Worm (Caenorhabditis elegans) whole organism, late embryonic: ENCODE data around the gene C05C8.5.

Source experiments
- C08G9.2 ChIP-seq: sonication (generic microtip); optimal IDR thresholded peaks from 2 replicates; lab custom pipeline; 2016; ENCODE audit warnings: mild to moderate bottlenecking, missing genetic modification characterization, moderate library complexity, missing compliant biosample characterization
- C38D4.7 ChIP-seq: fragments of 200-800 bp; sonication (Bioruptor generic); optimal IDR thresholded peaks from 2 replicates; lab custom pipeline; 2018; ENCODE audit warnings: mild to moderate bottlenecking, missing genetic modification characterization, moderate library complexity, missing compliant biosample characterization
- F13H6.1 ChIP-seq: sonication (generic microtip); optimal IDR thresholded peaks from 2 replicates; lab custom pipeline; 2016; ENCODE audit warnings: missing genetic modification characterization, missing compliant biosample characterization
- K02D7.2 ChIP-seq: sonication (generic microtip); optimal IDR thresholded peaks from 2 replicates; lab custom pipeline; 2017; ENCODE audit warnings: mild to moderate bottlenecking, missing genetic modification characterization, missing compliant biosample characterization
- K09A11.1 ChIP-seq: sonication (generic microtip); optimal IDR thresholded peaks from 2 replicates; lab custom pipeline; 2017; ENCODE audit warnings: antibody characterized with exemption, mild to moderate bottlenecking, missing genetic modification characterization, missing compliant biosample characterization; ENCODE audit not compliant: insufficient read depth
- T23F11.4 ChIP-seq: fragments of 200-800 bp; sonication (Bioruptor generic); optimal IDR thresholded peaks from 2 replicates; lab custom pipeline; 2018; ENCODE audit warnings: mild to moderate bottlenecking, missing genetic modification characterization, missing compliant biosample characterization
- ahr-1 ChIP-seq: sonication (generic microtip); optimal IDR thresholded peaks from 2 replicates; lab custom pipeline; 2016; ENCODE audit warnings: missing genetic modification characterization, missing compliant biosample characterization
- ama-1 ChIP-seq: fragments of 150-350 bp; optimal IDR thresholded peaks from 2 replicates; lab custom pipeline; 2014
- ceh-14 ChIP-seq: sonication (generic microtip); optimal IDR thresholded peaks from 2 replicates; lab custom pipeline; 2016; ENCODE audit warnings: missing genotype, missing genetic modification characterization, missing compliant biosample characterization
- ceh-19 ChIP-seq: fragments of 200-800 bp; sonication (Bioruptor generic); optimal IDR thresholded peaks from 2 replicates; lab custom pipeline; 2018; ENCODE audit warnings: mild to moderate bottlenecking, missing genetic modification characterization, missing compliant biosample characterization
- ceh-2 ChIP-seq: sonication (generic microtip); optimal IDR thresholded peaks from 2 replicates; lab custom pipeline; 2016; ENCODE audit warnings: missing genotype, missing genetic modification characterization, missing compliant biosample characterization
- ceh-24 ChIP-seq: sonication (generic microtip); optimal IDR thresholded peaks from 2 replicates; lab custom pipeline; 2016; ENCODE audit warnings: mild to moderate bottlenecking, missing genetic modification characterization, missing compliant biosample characterization
- ceh-34 ChIP-seq: sonication (generic microtip); optimal IDR thresholded peaks from 2 replicates; lab custom pipeline; 2016; ENCODE audit warnings: mild to moderate bottlenecking, missing genetic modification characterization, missing compliant biosample characterization
- ceh-48 ChIP-seq: sonication (generic microtip); optimal IDR thresholded peaks from 2 replicates; lab custom pipeline; 2016; ENCODE audit warnings: missing genetic modification characterization, inconsistent platforms, missing compliant biosample characterization
- ceh-6 ChIP-seq: fragments of 200-800 bp; sonication (Bioruptor generic); optimal IDR thresholded peaks from 2 replicates; lab custom pipeline; 2018; ENCODE audit warnings: mild to moderate bottlenecking, missing genetic modification characterization, missing compliant biosample characterization
- ceh-9 ChIP-seq: sonication (generic microtip); optimal IDR thresholded peaks from 2 replicates; lab custom pipeline; 2016; ENCODE audit warnings: mild to moderate bottlenecking, missing genetic modification characterization, inconsistent platforms, missing compliant biosample characterization
- che-1 ChIP-seq: sonication (generic microtip); optimal IDR thresholded peaks from 2 replicates; lab custom pipeline; 2016; ENCODE audit warnings: mild to moderate bottlenecking, missing genetic modification characterization, missing compliant biosample characterization
- dmd-4 ChIP-seq: sonication (generic microtip); optimal IDR thresholded peaks from 2 replicates; lab custom pipeline; 2016; ENCODE audit warnings: borderline replicate concordance, missing genetic modification characterization, missing compliant biosample characterization
- elt-2 ChIP-seq: sonication (generic microtip); optimal IDR thresholded peaks from 2 replicates; lab custom pipeline; 2016; ENCODE audit warnings: missing genetic modification reagents, missing genetic modification characterization, missing compliant biosample characterization
- elt-4 ChIP-seq: sonication (generic microtip); optimal IDR thresholded peaks from 2 replicates; lab custom pipeline; 2016; ENCODE audit warnings: missing genetic modification characterization, missing compliant biosample characterization
- ets-4 ChIP-seq: sonication (generic microtip); optimal IDR thresholded peaks from 2 replicates; lab custom pipeline; 2016; ENCODE audit warnings: missing genetic modification characterization, missing compliant biosample characterization
- eyg-1 ChIP-seq: sonication (generic microtip); optimal IDR thresholded peaks from 2 replicates; lab custom pipeline; 2016; ENCODE audit warnings: missing genotype, missing genetic modification characterization, missing compliant biosample characterization
- fax-1 ChIP-seq: sonication (generic microtip); optimal IDR thresholded peaks from 2 replicates; lab custom pipeline; 2016; ENCODE audit warnings: missing genotype, missing genetic modification characterization, missing compliant biosample characterization
- fkh-10 ChIP-seq: fragments of 150-350 bp; optimal IDR thresholded peaks from 2 replicates; lab custom pipeline; 2014; ENCODE audit warnings: missing biosample characterization, missing genetic modification reagents, missing genetic modification characterization
- fkh-6 ChIP-seq: sonication (generic microtip); optimal IDR thresholded peaks from 2 replicates; lab custom pipeline; 2016; ENCODE audit warnings: missing genetic modification characterization, missing compliant biosample characterization
- gmeb-2 ChIP-seq: sonication (generic microtip); optimal IDR thresholded peaks from 2 replicates; lab custom pipeline; 2016; ENCODE audit warnings: missing genetic modification characterization, inconsistent platforms, missing compliant biosample characterization
- hlh-15 ChIP-seq: sonication (generic microtip); optimal IDR thresholded peaks from 2 replicates; lab custom pipeline; 2016; ENCODE audit warnings: missing genetic modification characterization, missing compliant biosample characterization
- hlh-30 ChIP-seq: sonication (generic microtip); optimal IDR thresholded peaks from 2 replicates; lab custom pipeline; 2017; ENCODE audit warnings: antibody characterized with exemption, missing genetic modification characterization, missing compliant biosample characterization; ENCODE audit not compliant: insufficient read depth
- hlh-6 ChIP-seq: sonication (generic microtip); optimal IDR thresholded peaks from 2 replicates; lab custom pipeline; 2016; ENCODE audit warnings: missing genotype, missing genetic modification characterization, missing compliant biosample characterization
- hlh-8 ChIP-seq: sonication (generic microtip); optimal IDR thresholded peaks from 2 replicates; lab custom pipeline; 2016; ENCODE audit warnings: missing genotype, missing genetic modification characterization, missing compliant biosample characterization
- lim-6 ChIP-seq: sonication (generic microtip); optimal IDR thresholded peaks from 2 replicates; lab custom pipeline; 2016; ENCODE audit warnings: missing genetic modification characterization, missing compliant biosample characterization
- madf-2 ChIP-seq: sonication (generic microtip); optimal IDR thresholded peaks from 2 replicates; lab custom pipeline; 2017; ENCODE audit warnings: missing genetic modification characterization, missing compliant biosample characterization
- mec-3 ChIP-seq: sonication (generic microtip); optimal IDR thresholded peaks from 2 replicates; lab custom pipeline; 2016; ENCODE audit warnings: borderline replicate concordance, missing genetic modification characterization, missing compliant biosample characterization
- nfya-1 ChIP-seq: sonication (generic microtip); optimal IDR thresholded peaks from 2 replicates; lab custom pipeline; 2017; ENCODE audit warnings: missing genetic modification characterization, mild to moderate bottlenecking, missing compliant biosample characterization, antibody characterized with exemption, moderate library complexity
- nhr-232 ChIP-seq: sonication (generic microtip); optimal IDR thresholded peaks from 2 replicates; lab custom pipeline; 2016; ENCODE audit warnings: missing genetic modification characterization, missing compliant biosample characterization
- npax-4 ChIP-seq: sonication (generic microtip); optimal IDR thresholded peaks from 2 replicates; lab custom pipeline; 2016; ENCODE audit warnings: missing genetic modification characterization, missing compliant biosample characterization
- pat-9 ChIP-seq: fragments of 200-800 bp; sonication (Bioruptor generic); optimal IDR thresholded peaks from 2 replicates; lab custom pipeline; 2018; ENCODE audit warnings: mild to moderate bottlenecking, missing genetic modification characterization, moderate library complexity, missing compliant biosample characterization
- pax-1 ChIP-seq: fragments of 150-350 bp; optimal IDR thresholded peaks from 2 replicates; lab custom pipeline; 2014; ENCODE audit warnings: missing biosample characterization, missing genetic modification characterization
- pha-4 ChIP-seq: fragments of 150-350 bp; optimal IDR thresholded peaks from 2 replicates; lab custom pipeline; 2018; ENCODE audit warnings: missing biosample characterization, missing genetic modification reagents, missing genetic modification characterization
- pqm-1 ChIP-seq: sonication (generic microtip); optimal IDR thresholded peaks from 2 replicates; lab custom pipeline; 2016; ENCODE audit warnings: missing genetic modification characterization, missing compliant biosample characterization
- pros-1 ChIP-seq: fragments of 150-350 bp; optimal IDR thresholded peaks from 2 replicates; lab custom pipeline; 2014; ENCODE audit warnings: missing biosample characterization, missing genetic modification reagents, missing genetic modification characterization
- ref-2 ChIP-seq: sonication (generic microtip); optimal IDR thresholded peaks from 2 replicates; lab custom pipeline; 2016; ENCODE audit warnings: missing genetic modification characterization, missing compliant biosample characterization
- sdc-2 ChIP-seq: sonication (generic microtip); optimal IDR thresholded peaks from 2 replicates; lab custom pipeline; 2016; ENCODE audit warnings: missing genotype, missing genetic modification characterization, missing compliant biosample characterization
- sox-2 ChIP-seq: fragments of 200-800 bp; sonication (Bioruptor generic); IDR thresholded peaks from 2 replicates; pipeline ENCODE4 v1.3.6; 2022; ENCODE audit warnings: missing genetic modification reagents, missing genetic modification characterization, missing compliant biosample characterization
- sox-4 ChIP-seq: sonication (generic microtip); optimal IDR thresholded peaks from 2 replicates; lab custom pipeline; 2017; ENCODE audit warnings: mild to moderate bottlenecking, missing genetic modification characterization, inconsistent platforms, missing compliant biosample characterization
- ttx-3 ChIP-seq: sonication (generic microtip); optimal IDR thresholded peaks from 2 replicates; lab custom pipeline; 2016; ENCODE audit warnings: missing genetic modification reagents, missing genetic modification characterization, missing compliant biosample characterization
- unc-3 ChIP-seq, 2 experiments: fragments of 200-800 bp in 1 of 2; sonication (Bioruptor generic) in 1 of 2; sonication (generic microtip) in 1 of 2; conservative IDR thresholded peaks in 1 of 2; optimal IDR thresholded peaks in 1 of 2; 2 replicates each; pipeline versions ENCODE4 v1.3.6 to Lab custom; 2016 to 2022; ENCODE audit warnings: missing compliant biosample characterization in 2 of 2, missing genetic modification characterization in 2 of 2, missing genetic modification reagents in 1 of 2
- unc-42 ChIP-seq: sonication (generic microtip); optimal IDR thresholded peaks from 2 replicates; lab custom pipeline; 2016; ENCODE audit warnings: missing genotype, missing genetic modification characterization, missing compliant biosample characterization
- unc-55 ChIP-seq: sonication (generic microtip); optimal IDR thresholded peaks from 2 replicates; lab custom pipeline; 2017; ENCODE audit warnings: missing biosample characterization, missing genetic modification reagents, missing genetic modification characterization
- unc-86 ChIP-seq: sonication (generic microtip); optimal IDR thresholded peaks from 2 replicates; lab custom pipeline; 2016; ENCODE audit warnings: missing genetic modification characterization, missing compliant biosample characterization
- zip-5 ChIP-seq: sonication (generic microtip); optimal IDR thresholded peaks from 2 replicates; lab custom pipeline; 2016; ENCODE audit warnings: missing genetic modification characterization, missing compliant biosample characterization
- ztf-16 ChIP-seq: sonication (generic microtip); optimal IDR thresholded peaks from 2 replicates; lab custom pipeline; 2017; ENCODE audit warnings: missing genetic modification characterization, missing compliant biosample characterization

Gene C05C8.5

ce11 chrV:7230847-7231246 is 3.8 kb downstream of the C05C8.5 start, which contains the start of the genes gei-6 and krr-1:
TSS of gene gei-6 (minus strand) at chrV:7230848.
TSS of gene krr-1 (plus strand) at chrV:7231190.
- TF ChIP-seq eyg-1: peak; percentile 68
- TF ChIP-seq fax-1 (tag; lab: Kevin White, UChicago): peak; percentile 78
- TF ChIP-seq hlh-6 (tag; lab: Kevin White, UChicago): peak; percentile 36
- TF ChIP-seq ceh-24 (tag; lab: Kevin White, UChicago): peak; percentile 18
- TF ChIP-seq mec-3 (tag; lab: Kevin White, UChicago): no peak
- peak; percentile 86 for TF ChIP-seq ahr-1 (tag; lab: Kevin White, UChicago)
- TF ChIP-seq hlh-30 (tag; lab: Kevin White, UChicago): no peak
- no peak for TF ChIP-seq ets-4
- peak; percentile 81 for TF ChIP-seq che-1 (tag; lab: Kevin White, UChicago)
- no peak for TF ChIP-seq unc-55 (GFP tag; lab: Kevin White, UChicago)
- TF ChIP-seq unc-86 (tag; lab: Kevin White, UChicago): peak; percentile 80
- TF ChIP-seq ceh-2 (tag; lab: Kevin White, UChicago): peak; percentile 61
- TF ChIP-seq K09A11.1 (tag; lab: Kevin White, UChicago): peak; percentile 93
- TF ChIP-seq pqm-1 (tag; lab: Kevin White, UChicago): peak; percentile 58
- peak; percentile 60 for TF ChIP-seq nhr-232
- peak; percentile 75 for TF ChIP-seq zip-5 (tag; lab: Kevin White, UChicago)
- peak; percentile 65 for TF ChIP-seq hlh-8 (tag; lab: Kevin White, UChicago)
- peak; percentile 71 for TF ChIP-seq C08G9.2 (tag; lab: Kevin White, UChicago)
- peak; percentile 65 for TF ChIP-seq ceh-6 (GFP tag; lab: Kevin White, UChicago)
- peak; percentile 59 for TF ChIP-seq npax-4 (tag; lab: Kevin White, UChicago)
- TF ChIP-seq pros-1 (tag; lab: Kevin White, UChicago): no peak
- TF ChIP-seq ttx-3 (tag; lab: Kevin White, UChicago): peak; percentile 86
- peak; percentile 35 for TF ChIP-seq T23F11.4 (GFP tag; lab: Kevin White, UChicago)
- peak; percentile 82 for TF ChIP-seq K02D7.2 (tag; lab: Kevin White, UChicago)
- peak; percentile 95 for TF ChIP-seq elt-2 (tag; lab: Kevin White, UChicago)
- TF ChIP-seq unc-42 (tag; lab: Kevin White, UChicago): peak; percentile 4
- TF ChIP-seq ztf-16 (tag; lab: Kevin White, UChicago): peak; percentile 87
- peak; percentile 63 for TF ChIP-seq hlh-15
- peak; percentile 16 for TF ChIP-seq ceh-9 (tag; lab: Kevin White, UChicago)
- TF ChIP-seq sox-2 (GFP tag; lab: Robert Waterston, UW): peak; percentile 81
- peak; percentile 85 for TF ChIP-seq nfya-1 (tag; lab: Kevin White, UChicago)
- TF ChIP-seq ceh-48: peak; percentile 74
- TF ChIP-seq pat-9 (tag; lab: Kevin White, UChicago): peak; percentile 91
- TF ChIP-seq ceh-19: peak; percentile 83
- TF ChIP-seq madf-2 (tag; lab: Kevin White, UChicago): peak; percentile 77
- no peak for TF ChIP-seq lim-6 (tag; lab: Kevin White, UChicago)
- no peak for TF ChIP-seq ama-1 (lab: Kevin White, UChicago)
- peak; percentile 95 for TF ChIP-seq ceh-14
- no peak for TF ChIP-seq pha-4
- TF ChIP-seq sdc-2: peak; percentile 35
- peak; percentile 79 for TF ChIP-seq gmeb-2 (tag; lab: Kevin White, UChicago)
- no peak for TF ChIP-seq elt-4
- TF ChIP-seq fkh-6 (tag; lab: Kevin White, UChicago): peak; percentile 61
- peak; percentile 84 for TF ChIP-seq ceh-34
- TF ChIP-seq C38D4.7 (GFP tag; lab: Kevin White, UChicago): peak; percentile 79
- TF ChIP-seq pax-1 (tag; lab: Kevin White, UChicago): no peak
- peak; percentile 86 for TF ChIP-seq unc-3 (GFP tag; conservative IDR thresholded peaks at IDR 0.05; lab: Robert Waterston, UW)
- peak; percentile 86 for TF ChIP-seq unc-3 (tag; optimal IDR thresholded peaks at IDR 0.05; lab: Kevin White, UChicago)
- peak; percentile 86 for TF ChIP-seq sox-4 (tag; lab: Kevin White, UChicago)
- peak; percentile 87 for TF ChIP-seq ref-2
- no peak for TF ChIP-seq dmd-4
- peak; percentile 25 for TF ChIP-seq fkh-10 (GFP tag; lab: Kevin White, UChicago)
- TF ChIP-seq F13H6.1 (tag; lab: Kevin White, UChicago): peak; percentile 44
